Worm (Caenorhabditis elegans) whole organism, L3 larva: ENCODE data around the gene cyp-13A4.

Experiments
- ZK546.5 ChIP-seq: sonication (generic microtip); optimal IDR thresholded peaks from 2 replicates; lab custom pipeline; 2017; ENCODE audit warnings: missing biosample characterization, missing genetic modification characterization
- aly-2 ChIP-seq: fragments of 150-350 bp; optimal IDR thresholded peaks from 2 replicates; lab custom pipeline; 2014; ENCODE audit warnings: missing biosample characterization, missing genetic modification characterization
- egl-5 ChIP-seq: fragments of 150-350 bp; optimal IDR thresholded peaks from 2 replicates; lab custom pipeline; 2017; ENCODE audit warnings: missing biosample characterization, missing genetic modification reagents, missing genetic modification characterization, inconsistent platforms
- elt-2 ChIP-seq: sonication (generic microtip); optimal IDR thresholded peaks from 2 replicates; lab custom pipeline; 2016; ENCODE audit warnings: missing genetic modification reagents, mild to moderate bottlenecking, missing genetic modification characterization, missing compliant biosample characterization
- fkh-10 ChIP-seq: sonication (generic microtip); optimal IDR thresholded peaks from 2 replicates; lab custom pipeline; 2017; ENCODE audit warnings: missing biosample characterization, missing genetic modification reagents, missing genetic modification characterization
- fos-1 ChIP-seq: fragments of 150-350 bp; optimal IDR thresholded peaks from 2 replicates; lab custom pipeline; 2014; ENCODE audit warnings: missing biosample characterization, missing genetic modification characterization
- lin-15B ChIP-seq: fragments of 150-350 bp; optimal IDR thresholded peaks from 2 replicates; lab custom pipeline; 2014; ENCODE audit warnings: missing biosample characterization, missing genetic modification characterization
- nfya-1 ChIP-seq: sonication (generic microtip); optimal IDR thresholded peaks from 2 replicates; lab custom pipeline; 2017; ENCODE audit warnings: missing genetic modification characterization, mild to moderate bottlenecking, missing compliant biosample characterization, antibody characterized with exemption, moderate library complexity; ENCODE audit not compliant: insufficient read depth
- nhr-11 ChIP-seq: fragments of 150-350 bp; optimal IDR thresholded peaks from 2 replicates; lab custom pipeline; 2014; ENCODE audit warnings: missing biosample characterization, missing genetic modification characterization
- nhr-237 ChIP-seq: fragments of 150-350 bp; optimal IDR thresholded peaks from 2 replicates; lab custom pipeline; 2014; ENCODE audit warnings: missing biosample characterization, missing genetic modification characterization
- nhr-76 ChIP-seq: fragments of 150-350 bp; sonication (generic microtip); optimal IDR thresholded peaks from 5 replicates; lab custom pipeline; 2014; ENCODE audit warnings: missing biosample characterization, missing genetic modification characterization
- pqm-1 ChIP-seq: fragments of 150-350 bp; optimal IDR thresholded peaks from 2 replicates; lab custom pipeline; 2017; ENCODE audit warnings: missing biosample characterization, missing genetic modification characterization, inconsistent platforms

- TF ChIP-seq lin-15B (tag; lab: Kevin White, UChicago) (no peak), nfya-1 (tag; lab: Kevin White, UChicago) (no peak), ZK546.5 (tag; lab: Kevin White, UChicago) (no peak), elt-2 (peak; percentile 18), fos-1 (tag; lab: Kevin White, UChicago) (no peak), fkh-10 (GFP tag; lab: Kevin White, UChicago) (no peak), egl-5 (no peak), nhr-76 (tag; lab: Kevin White, UChicago) (no peak), nhr-237 (tag; lab: Kevin White, UChicago) (no peak), nhr-11 (tag; lab: Kevin White, UChicago) (no peak), pqm-1 (tag; lab: Kevin White, UChicago) (peak; percentile 36), aly-2 (tag; lab: Kevin White, UChicago) (no peak)
Measured at ce11 chrII:9797664-9798063, at the start of gene cyp-13A4.
